Worm (Caenorhabditis elegans): ENCODE measurements around the gene C27A7.8.

The C27A7.8 gene

ce11 chrV:12150607-12151006, 2.4 kb upstream of the C27A7.8 start, which contains the start of gene che-11:
TSS of gene che-11 (minus strand) at chrV:12150707.
- TF ChIP-seq dao-5 (tag; optimal IDR thresholded peaks at IDR 0.05): no peak
- no peak for TF ChIP-seq him-1 (tag; optimal IDR thresholded peaks at IDR 0.05)
- no peak for TF ChIP-seq W03F9.2 (tag; optimal IDR thresholded peaks at IDR 0.05)

ce11 chrV:12153784-12154183, 827 bp downstream of the C27A7.8 start:
- TF ChIP-seq him-1 (tag; optimal IDR thresholded peaks at IDR 0.05): no peak
- no peak for TF ChIP-seq dao-5 (tag; optimal IDR thresholded peaks at IDR 0.05)
- TF ChIP-seq W03F9.2 (tag; optimal IDR thresholded peaks at IDR 0.05): no peak

- TF ChIP-seq him-1 (tag; optimal IDR thresholded peaks at IDR 0.05) (no peak), dao-5 (tag; optimal IDR thresholded peaks at IDR 0.05) (no peak), W03F9.2 (tag; optimal IDR thresholded peaks at IDR 0.05) (no peak)
Measured at ce11 chrV:12154554-12154953, 1.6 kb downstream of the C27A7.8 start, which contains the start of gene C27A7.9. TSS of gene C27A7.9 (minus strand) at chrV:12154654.

ce11 chrV:12158377-12158776, 5.4 kb downstream of the C27A7.8 start:
- no peak for TF ChIP-seq W03F9.2 (tag; optimal IDR thresholded peaks at IDR 0.05)
- no peak for TF ChIP-seq dao-5 (tag; optimal IDR thresholded peaks at IDR 0.05)
- no peak for TF ChIP-seq him-1 (tag; optimal IDR thresholded peaks at IDR 0.05)

- TF ChIP-seq him-1 (tag; optimal IDR thresholded peaks at IDR 0.05): no peak
- no peak for TF ChIP-seq W03F9.2 (tag; optimal IDR thresholded peaks at IDR 0.05)
- no peak for TF ChIP-seq dao-5 (tag; optimal IDR thresholded peaks at IDR 0.05)
Measured at ce11 chrV:12159975-12160374, 7.0 kb downstream of the C27A7.8 start.

- no peak for TF ChIP-seq W03F9.2 (tag; optimal IDR thresholded peaks at IDR 0.05)
- no peak for TF ChIP-seq him-1 (tag; optimal IDR thresholded peaks at IDR 0.05)
- TF ChIP-seq dao-5 (tag; optimal IDR thresholded peaks at IDR 0.05): no peak
Measured at ce11 chrV:12161157-12161556, 8.2 kb downstream of the C27A7.8 start.

- no peak for TF ChIP-seq dao-5 (tag; optimal IDR thresholded peaks at IDR 0.05)
- TF ChIP-seq him-1 (tag; optimal IDR thresholded peaks at IDR 0.05): no peak
Measured at ce11 chrV:12162220-12162619, 9.3 kb downstream of the C27A7.8 start, which contains the start of gene C27A7.5. TSS of gene C27A7.5 (minus strand) at chrV:12162320.

- TF ChIP-seq dao-5 (tag; optimal IDR thresholded peaks at IDR 0.05) (no peak), him-1 (tag; optimal IDR thresholded peaks at IDR 0.05) (no peak), W03F9.2 (tag; optimal IDR thresholded peaks at IDR 0.05) (no peak)
Measured at ce11 chrV:12162906-12163305, 9.9 kb downstream of the C27A7.8 start, which contains the start of gene srj-4. TSS of gene srj-4 (plus strand) at chrV:12163206.

ce11 chrV:12167031-12167430, 14.1 kb downstream of the C27A7.8 start:
- no peak for TF ChIP-seq dao-5 (tag; optimal IDR thresholded peaks at IDR 0.05)
- no peak for TF ChIP-seq him-1 (tag; optimal IDR thresholded peaks at IDR 0.05)
- TF ChIP-seq W03F9.2 (tag; optimal IDR thresholded peaks at IDR 0.05): no peak

- TF ChIP-seq dao-5 (tag; optimal IDR thresholded peaks at IDR 0.05): no peak
- no peak for TF ChIP-seq W03F9.2 (tag; optimal IDR thresholded peaks at IDR 0.05)
- no peak for TF ChIP-seq him-1 (tag; optimal IDR thresholded peaks at IDR 0.05)
Measured at ce11 chrV:12167653-12168052, 14.7 kb downstream of the C27A7.8 start, which contains the start of gene col-37. TSS of gene col-37 (minus strand) at chrV:12167753.

- TF ChIP-seq him-1 (tag; optimal IDR thresholded peaks at IDR 0.05) (no peak), dao-5 (tag; optimal IDR thresholded peaks at IDR 0.05) (no peak), W03F9.2 (tag; optimal IDR thresholded peaks at IDR 0.05) (no peak)
Measured at ce11 chrV:12170114-12170513, 17.2 kb downstream of the C27A7.8 start, which contains the start of gene ZK863.1. TSS of gene ZK863.1 (minus strand) at chrV:12170214.

- TF ChIP-seq him-1 (tag; optimal IDR thresholded peaks at IDR 0.05): no peak
- no peak for TF ChIP-seq W03F9.2 (tag; optimal IDR thresholded peaks at IDR 0.05)
- TF ChIP-seq dao-5 (tag; optimal IDR thresholded peaks at IDR 0.05): no peak
Measured at ce11 chrV:12179338-12179737, 26.4 kb downstream of the C27A7.8 start, which contains the start of gene clec-224. TSS of gene clec-224 (minus strand) at chrV:12179438.

- TF ChIP-seq W03F9.2 (tag; optimal IDR thresholded peaks at IDR 0.05) (no peak), dao-5 (tag; optimal IDR thresholded peaks at IDR 0.05) (no peak)
Measured at ce11 chrV:12181310-12181709, 28.4 kb downstream of the C27A7.8 start, which contains the start of gene elpc-3. TSS of gene elpc-3 (minus strand) at chrV:12181410.

- TF ChIP-seq W03F9.2 (tag; optimal IDR thresholded peaks at IDR 0.05) (no peak), dao-5 (tag; optimal IDR thresholded peaks at IDR 0.05) (no peak), him-1 (tag; optimal IDR thresholded peaks at IDR 0.05) (no peak)
Measured at ce11 chrV:12183854-12184253, 30.9 kb downstream of the C27A7.8 start, which contains the start of gene usip-1. TSS of gene usip-1 (minus strand) at chrV:12184194.
